Worm (Caenorhabditis elegans): ENCODE results near the gene F35C11.3.

- TF ChIP-seq unc-62 (GFP tag; optimal IDR thresholded peaks at IDR 0.05) (no peak), ztf-11 (tag; optimal IDR thresholded peaks at IDR 0.05) (no peak), pha-4 (tag; optimal IDR thresholded peaks at IDR 0.05) (no peak)
Measured at ce11 chrII:8226475-8226874, 20.1 kb upstream of the F35C11.3 start.
